Fruit fly (Drosophila melanogaster) whole organism, embryonic: ENCODE results near the gene CG42465.
A peak's percentile ranks its signal among the peaks of the same experiment; 100 is the strongest.

Experiments used
- Atf-2 ChIP-seq: fragments of 200-800 bp; sonication (Bioruptor generic); optimal IDR thresholded peaks from 2 replicates; lab custom pipeline; 2016; ENCODE audit warnings: missing biosample characterization, missing genetic modification characterization
- CG10321 ChIP-seq: fragments of 200-800 bp; sonication (Bioruptor generic); IDR thresholded peaks from 2 replicates; pipeline ENCODE4 v1.3.6; 2022; ENCODE audit warnings: missing biosample characterization, missing genetic modification characterization
- CG10654 ChIP-seq: fragments of 200-800 bp; sonication (Bioruptor generic); optimal IDR thresholded peaks from 2 replicates; lab custom pipeline; 2016; ENCODE audit warnings: missing biosample characterization, missing genetic modification characterization
- CG10979 ChIP-seq: fragments of 200-800 bp; sonication (Bioruptor generic); optimal IDR thresholded peaks from 2 replicates; lab custom pipeline; 2018; ENCODE audit warnings: missing biosample characterization, mild to moderate bottlenecking, missing genetic modification characterization, moderate library complexity
- CG11085 ChIP-seq: fragments of 200-800 bp; sonication (Bioruptor generic); IDR thresholded peaks from 2 replicates; pipeline ENCODE4 v1.3.6; 2022; ENCODE audit warnings: missing biosample characterization, missing genetic modification characterization
- CG14014 ChIP-seq: fragments of 200-800 bp; sonication (Bioruptor generic); IDR thresholded peaks from 2 replicates; pipeline ENCODE4 v1.3.6; 2022; ENCODE audit warnings: missing biosample characterization, missing genetic modification characterization
- CG14441 ChIP-seq: fragments of 200-800 bp; sonication (Bioruptor generic); IDR thresholded peaks from 2 replicates; pipeline ENCODE4 v1.3.6; 2022; ENCODE audit warnings: missing biosample characterization, missing genetic modification characterization
- CG15696 ChIP-seq: fragments of 200-800 bp; sonication (Bioruptor generic); optimal IDR thresholded peaks from 2 replicates; lab custom pipeline; 2019; ENCODE audit warnings: missing biosample characterization, mild to moderate bottlenecking, missing genetic modification characterization, moderate library complexity
- CG16863 ChIP-seq: fragments of 200-800 bp; sonication (Bioruptor generic); optimal IDR thresholded peaks from 3 replicates; lab custom pipeline; 2016; ENCODE audit warnings: missing biosample characterization, missing genetic modification characterization
- CG17361 ChIP-seq: fragments of 200-800 bp; sonication (Bioruptor generic); IDR thresholded peaks from 3 replicates; pipeline ENCODE4 v1.3.6; 2022; ENCODE audit warnings: missing biosample characterization, missing genetic modification characterization
- CG2116 ChIP-seq: fragments of 200-800 bp; sonication (Bioruptor generic); optimal IDR thresholded peaks from 3 replicates; lab custom pipeline; 2018; ENCODE audit warnings: missing biosample characterization, mild to moderate bottlenecking, missing genetic modification characterization
- CG2202 ChIP-seq: fragments of 200-800 bp; sonication (Bioruptor generic); optimal IDR thresholded peaks from 2 replicates; lab custom pipeline; 2018; ENCODE audit warnings: missing biosample characterization, mild to moderate bottlenecking, missing genetic modification characterization
- CG3838 ChIP-seq: fragments of 200-800 bp; sonication (Bioruptor generic); optimal IDR thresholded peaks from 3 replicates; lab custom pipeline; 2016; ENCODE audit warnings: missing biosample characterization, missing genetic modification characterization
- CG42726 ChIP-seq: fragments of 200-800 bp; sonication (Bioruptor generic); IDR thresholded peaks from 2 replicates; pipeline ENCODE4 v1.3.6; 2022; ENCODE audit warnings: missing biosample characterization, missing genetic modification characterization; ENCODE audit not compliant: partially characterized antibody
- CG4360 ChIP-seq: fragments of 200-800 bp; sonication (Bioruptor generic); IDR thresholded peaks from 2 replicates; pipeline ENCODE4 v1.3.6; 2022; ENCODE audit warnings: missing biosample characterization, missing genetic modification characterization
- CG7745 ChIP-seq: fragments of 200-800 bp; sonication (Bioruptor generic); optimal IDR thresholded peaks from 2 replicates; lab custom pipeline; 2018; ENCODE audit warnings: missing biosample characterization, mild to moderate bottlenecking, missing genetic modification characterization, moderate library complexity
- CG7839 ChIP-seq: fragments of 200-800 bp; sonication (Bioruptor generic); optimal IDR thresholded peaks from 3 replicates; lab custom pipeline; 2018; ENCODE audit warnings: missing biosample characterization, mild to moderate bottlenecking, missing genetic modification characterization, moderate library complexity
- CG8290 ChIP-seq, 3 experiments: fragments of 200-800 bp; sonication (Bioruptor generic); optimal IDR thresholded peaks; 2 replicates each; lab custom pipeline; 2016 to 2019; ENCODE audit warnings: missing biosample characterization in 3 of 3, missing genetic modification characterization in 3 of 3, mild to moderate bottlenecking in 2 of 3, moderate library complexity in 1 of 3
- CG9876 ChIP-seq: fragments of 200-800 bp; sonication (Bioruptor generic); optimal IDR thresholded peaks from 2 replicates; lab custom pipeline; 2016; ENCODE audit warnings: missing biosample characterization, missing genetic modification characterization
- CG9932 ChIP-seq: fragments of 200-800 bp; sonication (Bioruptor generic); IDR thresholded peaks from 2 replicates; pipeline ENCODE4 v1.3.6; 2022; ENCODE audit warnings: missing biosample characterization, missing genetic modification characterization
- Dad ChIP-seq: fragments of 200-800 bp; sonication (Bioruptor generic); optimal IDR thresholded peaks from 3 replicates; lab custom pipeline; 2016; ENCODE audit warnings: missing biosample characterization, missing genetic modification characterization
- Dbx ChIP-seq: fragments of 200-800 bp; sonication (Bioruptor generic); IDR thresholded peaks from 3 replicates; pipeline ENCODE4 v1.3.6; 2022; ENCODE audit warnings: missing biosample characterization, missing genetic modification characterization
- Deaf1 ChIP-seq: fragments of 200-800 bp; optimal IDR thresholded peaks from 3 replicates; lab custom pipeline; 2019; ENCODE audit warnings: missing biosample characterization, mild to moderate bottlenecking, missing genetic modification characterization, moderate library complexity
- Dip2 ChIP-seq: fragments of 200-800 bp; sonication (Bioruptor generic); IDR thresholded peaks from 2 replicates; pipeline ENCODE4 v1.3.6; 2022; ENCODE audit warnings: missing biosample characterization, missing genetic modification characterization
- Dip3 ChIP-seq: fragments of 200-800 bp; sonication (Bioruptor generic); optimal IDR thresholded peaks from 3 replicates; lab custom pipeline; 2016; ENCODE audit warnings: missing biosample characterization, missing genetic modification characterization
- Dp ChIP-seq: fragments of 200-800 bp; sonication (Bioruptor generic); optimal IDR thresholded peaks from 2 replicates; lab custom pipeline; 2018; ENCODE audit warnings: missing biosample characterization, mild to moderate bottlenecking, missing genetic modification characterization, moderate library complexity
- E2f2 ChIP-seq: fragments of 200-800 bp; sonication (Bioruptor generic); IDR thresholded peaks from 2 replicates; pipeline ENCODE4 v1.3.6; 2022; ENCODE audit warnings: missing biosample characterization, missing genetic modification characterization
- Eip74EF ChIP-seq, 2 experiments: fragments of 200-800 bp in 1 of 2; fragments of >200 bp in 1 of 2; sonication (Bioruptor generic) in 1 of 2; optimal IDR thresholded peaks; 2 replicates each; lab custom pipeline; 2017 to 2019; ENCODE audit warnings: missing biosample characterization in 2 of 2, missing genetic modification characterization in 2 of 2, mild to moderate bottlenecking in 1 of 2, moderate library complexity in 1 of 2
- Elba2 ChIP-seq: fragments of 200-800 bp; sonication (Bioruptor generic); optimal IDR thresholded peaks from 3 replicates; lab custom pipeline; 2016; ENCODE audit warnings: missing biosample characterization, missing genetic modification characterization
- GATAe ChIP-seq: fragments of 200-800 bp; sonication (Bioruptor generic); conservative IDR thresholded peaks from 2 replicates; pipeline ENCODE4 v1.3.6; 2022; ENCODE audit warnings: missing biosample characterization, missing genetic modification characterization
- H2.0 ChIP-seq: fragments of 200-800 bp; sonication (Bioruptor generic); IDR thresholded peaks from 2 replicates; pipeline ENCODE4 v1.3.6; 2022; ENCODE audit warnings: missing biosample characterization, missing genetic modification characterization
- MBD-R2 ChIP-seq: fragments of 200-800 bp; sonication (Bioruptor generic); IDR thresholded peaks from 2 replicates; pipeline ENCODE4 v1.3.6; 2022; ENCODE audit warnings: missing biosample characterization, missing genetic modification characterization
- Nf-YB ChIP-seq: fragments of 200-800 bp; sonication (Bioruptor generic); optimal IDR thresholded peaks from 3 replicates; lab custom pipeline; 2019; ENCODE audit warnings: missing biosample characterization, mild to moderate bottlenecking, missing genetic modification characterization, moderate library complexity
- ap ChIP-seq: fragments of 200-800 bp; sonication (Bioruptor generic); IDR thresholded peaks from 2 replicates; pipeline ENCODE4 v1.3.6; 2022; ENCODE audit warnings: missing biosample characterization, missing genetic modification characterization
- cg ChIP-seq: fragments of 200-800 bp; sonication (Bioruptor generic); optimal IDR thresholded peaks from 3 replicates; lab custom pipeline; 2019; ENCODE audit warnings: missing biosample characterization, mild to moderate bottlenecking, missing genetic modification characterization, moderate library complexity
- emc ChIP-seq: fragments of 200-800 bp; sonication (Bioruptor generic); optimal IDR thresholded peaks from 2 replicates; lab custom pipeline; 2016; ENCODE audit warnings: missing biosample characterization, missing genetic modification characterization
- ewg ChIP-seq: fragments of 200-800 bp; sonication (Bioruptor generic); optimal IDR thresholded peaks from 3 replicates; lab custom pipeline; 2017; ENCODE audit warnings: mild to moderate bottlenecking, missing biosample characterization, missing genetic modification reagents, missing genetic modification characterization
- gsb ChIP-seq: fragments of 200-800 bp; sonication (Bioruptor generic); IDR thresholded peaks from 2 replicates; pipeline ENCODE4 v1.3.6; 2022; ENCODE audit warnings: missing biosample characterization, missing genetic modification characterization
- gsb-n ChIP-seq: fragments of 200-800 bp; sonication (Bioruptor generic); optimal IDR thresholded peaks from 3 replicates; lab custom pipeline; 2018; ENCODE audit warnings: missing biosample characterization, mild to moderate bottlenecking, missing genetic modification characterization
- hth ChIP-seq: fragments of >200 bp; optimal IDR thresholded peaks from 2 replicates; lab custom pipeline; 2017; ENCODE audit warnings: inconsistent platforms
- insv ChIP-seq, 2 experiments: fragments of 200-800 bp; sonication (Bioruptor generic); optimal IDR thresholded peaks; 3 replicates each; lab custom pipeline; 2016 to 2018; ENCODE audit warnings: missing biosample characterization in 2 of 2, missing genetic modification characterization in 2 of 2
- jing ChIP-seq: fragments of 200-800 bp; sonication (Bioruptor generic); optimal IDR thresholded peaks from 2 replicates; lab custom pipeline; 2018; ENCODE audit warnings: missing biosample characterization, mild to moderate bottlenecking, missing genetic modification characterization
- psq ChIP-seq: fragments of 200-800 bp; sonication (Bioruptor generic); optimal IDR thresholded peaks from 2 replicates; lab custom pipeline; 2017; ENCODE audit warnings: missing biosample characterization, missing genetic modification characterization
- pzg ChIP-seq: fragments of 200-800 bp; sonication (Bioruptor generic); optimal IDR thresholded peaks from 3 replicates; lab custom pipeline; 2018; ENCODE audit warnings: missing biosample characterization, mild to moderate bottlenecking, missing genetic modification characterization, moderate library complexity
- tin ChIP-seq: fragments of 200-800 bp; sonication (Bioruptor generic); optimal IDR thresholded peaks from 3 replicates; lab custom pipeline; 2016; ENCODE audit warnings: missing biosample characterization, missing genetic modification characterization
- wor ChIP-seq: fragments of 200-800 bp; sonication (Bioruptor generic); IDR thresholded peaks from 2 replicates; pipeline ENCODE4 v1.3.6; 2022; ENCODE audit warnings: missing biosample characterization, missing genetic modification characterization

Gene CG42465

dm6 chr2L:3717673-3718235 is 17.8 kb downstream of the CG42465 start, which contains the start of the genes lectin-24A and Shaw:
Gene lectin-24A, minus strand, starts transcription at chr2L:3717773.
Gene Shaw, plus strand, starts transcription at chr2L:3718185.
- no peak for TF ChIP-seq GATAe (GFP tag; lab: Robert Waterston, UW)
- no peak for TF ChIP-seq gsb-n
- TF ChIP-seq H2.0, result no peak
- TF ChIP-seq CG2116 (GFP tag; lab: Kevin White, UChicago), result peak; percentile 48
- no peak for TF ChIP-seq CG42726 (GFP tag; lab: Robert Waterston, UW)
- TF ChIP-seq CG9876, result no peak
- no peak for TF ChIP-seq CG10654 (GFP tag; lab: Kevin White, UChicago)
- TF ChIP-seq tin (GFP tag; lab: Kevin White, UChicago), result no peak
- TF ChIP-seq CG7745 (tag; lab: Kevin White, UChicago), result no peak
- TF ChIP-seq Elba2, result no peak
- no peak for TF ChIP-seq CG17361 (GFP tag; lab: Robert Waterston, UW)
- TF ChIP-seq CG9932 (GFP tag; lab: Robert Waterston, UW), result no peak
- TF ChIP-seq Eip74EF (GFP tag; optimal IDR thresholded peaks at IDR 0.05; lab: Kevin White, UChicago), result no peak
- TF ChIP-seq emc (GFP tag; lab: Kevin White, UChicago), result no peak
- TF ChIP-seq CG2202 (tag; lab: Kevin White, UChicago), result no peak
- no peak for TF ChIP-seq gsb (GFP tag; lab: Robert Waterston, UW)
- TF ChIP-seq CG10321 (GFP tag; lab: Robert Waterston, UW), result no peak
- TF ChIP-seq ewg, result peak; percentile 83
- TF ChIP-seq CG10979, result no peak
- peak; percentile 2 for TF ChIP-seq pzg (GFP tag; lab: Kevin White, UChicago)
- no peak for TF ChIP-seq CG15696 (tag; lab: Kevin White, UChicago)
- TF ChIP-seq CG11085 (GFP tag; lab: Robert Waterston, UW), result no peak
- TF ChIP-seq Atf-2 (GFP tag; lab: Kevin White, UChicago), result no peak
- TF ChIP-seq E2f2 (GFP tag; lab: Robert Waterston, UW), result peak; percentile 36; the same call in 1 of the 2 replicates
- peak; percentile 19 for TF ChIP-seq Dp (GFP tag; lab: Kevin White, UChicago)
- no peak for TF ChIP-seq CG16863 (GFP tag; lab: Kevin White, UChicago)
- TF ChIP-seq CG14441 (GFP tag; lab: Robert Waterston, UW), result no peak
- peak; percentile 31 for TF ChIP-seq psq (GFP tag; lab: Kevin White, UChicago)
- no peak for TF ChIP-seq Dbx (GFP tag; lab: Robert Waterston, UW)
- no peak for TF ChIP-seq CG14014 (GFP tag; lab: Robert Waterston, UW)
- TF ChIP-seq ap (GFP tag; lab: Robert Waterston, UW), result no peak
- no peak for TF ChIP-seq cg (GFP tag; lab: Kevin White, UChicago)
- no peak for TF ChIP-seq jing (GFP tag; lab: Kevin White, UChicago)
- TF ChIP-seq wor (GFP tag; lab: Robert Waterston, UW), result no peak
- no peak for TF ChIP-seq CG3838 (GFP tag; lab: Kevin White, UChicago)
- no peak for TF ChIP-seq Dad (GFP tag; lab: Kevin White, UChicago)
- TF ChIP-seq CG4360 (GFP tag; lab: Robert Waterston, UW), result no peak
- TF ChIP-seq MBD-R2 (GFP tag; lab: Robert Waterston, UW), result no peak
- TF ChIP-seq insv (GFP tag; optimal IDR thresholded peaks at IDR 0.05; lab: Kevin White, UChicago), result no peak
- TF ChIP-seq Nf-YB (GFP tag; lab: Kevin White, UChicago), result no peak
- peak; percentile 73 for TF ChIP-seq Deaf1 (tag; lab: Kevin White, UChicago)
- TF ChIP-seq CG8290 (GFP tag; optimal IDR thresholded peaks at IDR 0.05; lab: Kevin White, UChicago), result no peak
- TF ChIP-seq CG8290 (tag; optimal IDR thresholded peaks at IDR 0.05; lab: Kevin White, UChicago), result no peak
- TF ChIP-seq hth, result no peak
- TF ChIP-seq CG7839, result no peak
- no peak for TF ChIP-seq Dip3 (GFP tag; lab: Kevin White, UChicago)
- no peak for TF ChIP-seq Dip2 (GFP tag; lab: Robert Waterston, UW)
- TF ChIP-seq, all 482 proteins: peak for 7
